Worm (Caenorhabditis elegans) whole organism, L3 larva: Measurements from ENCODE around the gene F46C8.8.

Experiments
- ZK546.5 ChIP-seq: sonication (generic microtip); optimal IDR thresholded peaks from 2 replicates; lab custom pipeline; 2017; ENCODE audit warnings: missing biosample characterization, missing genetic modification characterization
- aly-2 ChIP-seq: fragments of 150-350 bp; optimal IDR thresholded peaks from 2 replicates; lab custom pipeline; 2014; ENCODE audit warnings: missing biosample characterization, missing genetic modification characterization
- ama-1 ChIP-seq: fragments of 150-350 bp; optimal IDR thresholded peaks from 2 replicates; lab custom pipeline; 2018
- ceh-16 ChIP-seq: sonication (generic microtip); optimal IDR thresholded peaks from 2 replicates; lab custom pipeline; 2017; ENCODE audit warnings: missing biosample characterization, missing genetic modification characterization
- ceh-28 ChIP-seq: fragments of 150-350 bp; optimal IDR thresholded peaks from 2 replicates; lab custom pipeline; 2014; ENCODE audit warnings: missing biosample characterization, missing genetic modification reagents, missing genetic modification characterization
- ceh-82 ChIP-seq: fragments of 150-350 bp; optimal IDR thresholded peaks from 2 replicates; lab custom pipeline; 2014; ENCODE audit warnings: missing biosample characterization, missing genetic modification characterization
- ceh-9 ChIP-seq: sonication (generic microtip); optimal IDR thresholded peaks from 2 replicates; lab custom pipeline; 2018; ENCODE audit warnings: missing biosample characterization, missing genetic modification characterization
- egl-27 ChIP-seq: sonication (generic microtip); optimal IDR thresholded peaks from 4 replicates; lab custom pipeline; 2017; ENCODE audit warnings: missing biosample characterization, missing genetic modification reagents, missing genetic modification characterization
- egl-5 ChIP-seq: fragments of 150-350 bp; optimal IDR thresholded peaks from 2 replicates; lab custom pipeline; 2017; ENCODE audit warnings: missing biosample characterization, missing genetic modification reagents, missing genetic modification characterization, inconsistent platforms
- elt-2 ChIP-seq: sonication (generic microtip); optimal IDR thresholded peaks from 2 replicates; lab custom pipeline; 2016; ENCODE audit warnings: missing genetic modification reagents, mild to moderate bottlenecking, missing genetic modification characterization, missing compliant biosample characterization
- elt-3 ChIP-seq, 3 experiments: fragments of 150-350 bp in 1 of 3; sonication (generic microtip) in 2 of 3; optimal IDR thresholded peaks; 2 replicates in 2 of 3; 4 replicates in 1 of 3; lab custom pipeline; 2014 to 2017; ENCODE audit warnings: missing biosample characterization in 3 of 3, missing genetic modification characterization in 3 of 3
- fkh-10 ChIP-seq: sonication (generic microtip); optimal IDR thresholded peaks from 2 replicates; lab custom pipeline; 2017; ENCODE audit warnings: missing biosample characterization, missing genetic modification reagents, missing genetic modification characterization
- fkh-2 ChIP-seq: fragments of 150-350 bp; optimal IDR thresholded peaks from 2 replicates; lab custom pipeline; 2014; ENCODE audit warnings: missing biosample characterization, missing genetic modification reagents, missing genetic modification characterization
- fos-1 ChIP-seq: fragments of 150-350 bp; optimal IDR thresholded peaks from 2 replicates; lab custom pipeline; 2014; ENCODE audit warnings: missing biosample characterization, missing genetic modification characterization
- hmg-11 ChIP-seq: sonication (generic microtip); optimal IDR thresholded peaks from 2 replicates; lab custom pipeline; 2016; ENCODE audit warnings: missing genetic modification characterization, missing compliant biosample characterization
- jun-1 ChIP-seq: fragments of 150-350 bp; optimal IDR thresholded peaks from 2 replicates; lab custom pipeline; 2014; ENCODE audit warnings: missing biosample characterization, missing genetic modification reagents, missing genetic modification characterization
- lin-15B ChIP-seq: fragments of 150-350 bp; optimal IDR thresholded peaks from 2 replicates; lab custom pipeline; 2014; ENCODE audit warnings: missing biosample characterization, missing genetic modification characterization
- lin-39 ChIP-seq: fragments of 150-350 bp; optimal IDR thresholded peaks from 2 replicates; lab custom pipeline; 2018; ENCODE audit warnings: missing biosample characterization, missing genetic modification reagents, missing genetic modification characterization
- lsy-12 ChIP-seq: sonication (generic microtip); optimal IDR thresholded peaks from 2 replicates; lab custom pipeline; 2016; ENCODE audit warnings: mild to moderate bottlenecking, missing genetic modification characterization, missing compliant biosample characterization
- mml-1 ChIP-seq: fragments of 150-350 bp; sonication (generic microtip); optimal IDR thresholded peaks from 3 replicates; lab custom pipeline; 2014; ENCODE audit warnings: missing biosample characterization, missing genetic modification characterization
- nfya-1 ChIP-seq: sonication (generic microtip); optimal IDR thresholded peaks from 2 replicates; lab custom pipeline; 2017; ENCODE audit warnings: missing genetic modification characterization, mild to moderate bottlenecking, missing compliant biosample characterization, antibody characterized with exemption, moderate library complexity; ENCODE audit not compliant: insufficient read depth
- nhr-12 ChIP-seq: fragments of 150-350 bp; optimal IDR thresholded peaks from 2 replicates; lab custom pipeline; 2014; ENCODE audit warnings: missing biosample characterization, missing genetic modification characterization
- nhr-23 ChIP-seq: fragments of 150-350 bp; optimal IDR thresholded peaks from 2 replicates; lab custom pipeline; 2014; ENCODE audit warnings: missing biosample characterization, missing genetic modification reagents, missing genetic modification characterization
- nhr-237 ChIP-seq: fragments of 150-350 bp; optimal IDR thresholded peaks from 2 replicates; lab custom pipeline; 2014; ENCODE audit warnings: missing biosample characterization, missing genetic modification characterization
- nhr-25 ChIP-seq: sonication (generic microtip); optimal IDR thresholded peaks from 2 replicates; lab custom pipeline; 2017; ENCODE audit warnings: missing biosample characterization, missing genetic modification characterization
- nhr-28 ChIP-seq: fragments of 150-350 bp; optimal IDR thresholded peaks from 2 replicates; lab custom pipeline; 2014; ENCODE audit warnings: missing biosample characterization, missing genetic modification characterization
- nhr-43 ChIP-seq: sonication (generic microtip); optimal IDR thresholded peaks from 2 replicates; lab custom pipeline; 2016; ENCODE audit warnings: mild to moderate bottlenecking, missing genetic modification characterization, missing compliant biosample characterization; ENCODE audit not compliant: poor library complexity, severe bottlenecking
- nhr-67 ChIP-seq: fragments of 150-350 bp; optimal IDR thresholded peaks from 2 replicates; lab custom pipeline; 2014; ENCODE audit warnings: missing biosample characterization, missing genetic modification characterization
- nhr-77 ChIP-seq: fragments of 150-350 bp; optimal IDR thresholded peaks from 2 replicates; lab custom pipeline; 2014; ENCODE audit warnings: missing biosample characterization, missing genetic modification characterization
- pha-4 ChIP-seq: fragments of 150-350 bp; optimal IDR thresholded peaks from 2 replicates; lab custom pipeline; 2014; ENCODE audit warnings: missing biosample characterization, missing genetic modification reagents, missing genetic modification characterization
- pqm-1 ChIP-seq: fragments of 150-350 bp; optimal IDR thresholded peaks from 2 replicates; lab custom pipeline; 2017; ENCODE audit warnings: missing biosample characterization, missing genetic modification characterization, inconsistent platforms
- sea-2 ChIP-seq: fragments of 150-350 bp; sonication (generic microtip); optimal IDR thresholded peaks from 4 replicates; lab custom pipeline; 2014; ENCODE audit warnings: missing biosample characterization, missing genetic modification reagents, missing genetic modification characterization
- skn-1 ChIP-seq: fragments of 150-350 bp; optimal IDR thresholded peaks from 2 replicates; lab custom pipeline; 2014; ENCODE audit warnings: missing biosample characterization, missing genetic modification characterization
- snpc-4 ChIP-seq: fragments of 150-350 bp; optimal IDR thresholded peaks from 2 replicates; lab custom pipeline; 2014; ENCODE audit warnings: missing biosample characterization, missing genetic modification characterization
- unc-39 ChIP-seq: sonication (generic microtip); optimal IDR thresholded peaks from 4 replicates; lab custom pipeline; 2017; ENCODE audit warnings: missing biosample characterization, missing genetic modification characterization
- unc-62 ChIP-seq: fragments of 150-350 bp; sonication (generic microtip); optimal IDR thresholded peaks from 4 replicates; lab custom pipeline; 2014; ENCODE audit warnings: missing biosample characterization, missing genetic modification reagents, missing genetic modification characterization
- zag-1 ChIP-seq: fragments of 150-350 bp; optimal IDR thresholded peaks from 2 replicates; lab custom pipeline; 2014; ENCODE audit warnings: missing biosample characterization, missing genetic modification characterization
- ztf-11 ChIP-seq: fragments of 150-350 bp; optimal IDR thresholded peaks from 2 replicates; lab custom pipeline; 2014; ENCODE audit warnings: missing biosample characterization, missing genetic modification characterization
- ztf-4 ChIP-seq: fragments of 150-350 bp; optimal IDR thresholded peaks from 2 replicates; lab custom pipeline; 2014; ENCODE audit warnings: missing biosample characterization, missing genetic modification characterization

Gene F46C8.8

ce11 chrX:7563425-7563824 is 9.2 kb upstream of the F46C8.8 start:
- TF ChIP-seq ztf-11 = no peak
- TF ChIP-seq jun-1 (tag; lab: Kevin White, UChicago) = no peak
- no peak for TF ChIP-seq fkh-2 (tag; lab: Kevin White, UChicago)
- no peak for TF ChIP-seq nhr-12 (tag; lab: Kevin White, UChicago)
- no peak for TF ChIP-seq nhr-237
- no peak for TF ChIP-seq lsy-12 (tag; lab: Kevin White, UChicago)
- TF ChIP-seq ceh-9 (tag; lab: Kevin White, UChicago) = no peak
- no peak for TF ChIP-seq zag-1 (tag; lab: Kevin White, UChicago)
- no peak for TF ChIP-seq egl-27 (tag; lab: Kevin White, UChicago)
- TF ChIP-seq lin-15B = no peak
- no peak for TF ChIP-seq nhr-23 (tag; lab: Kevin White, UChicago)
- no peak for TF ChIP-seq nhr-77 (tag; lab: Kevin White, UChicago)
- TF ChIP-seq unc-39 = no peak
- TF ChIP-seq mml-1 = no peak
- no peak for TF ChIP-seq nhr-28
- no peak for TF ChIP-seq nhr-67 (tag; lab: Kevin White, UChicago)
- TF ChIP-seq fkh-10 (GFP tag; lab: Kevin White, UChicago) = no peak
- no peak for TF ChIP-seq egl-5 (tag; lab: Kevin White, UChicago)
- TF ChIP-seq ceh-28 (tag; lab: Kevin White, UChicago) = no peak

ce11 chrX:7562625-7563024 is 8.4 kb upstream of the F46C8.8 start, which contains the start of gene sto-1:
Gene sto-1, plus strand, starts transcription at chrX:7562824.
- no peak for TF ChIP-seq skn-1
- TF ChIP-seq sea-2 (GFP tag; lab: Kevin White, UChicago) = no peak
- no peak for TF ChIP-seq lsy-12 (tag; lab: Kevin White, UChicago)
- TF ChIP-seq fkh-2 (tag; lab: Kevin White, UChicago) = no peak
- no peak for TF ChIP-seq ztf-11
- TF ChIP-seq ZK546.5 (tag; lab: Kevin White, UChicago) = no peak
- no peak for TF ChIP-seq nhr-25 (tag; lab: Kevin White, UChicago)
- TF ChIP-seq lin-39 (tag; lab: Kevin White, UChicago) = no peak
- TF ChIP-seq nhr-43 (tag; lab: Kevin White, UChicago) = no peak
- no peak for TF ChIP-seq ceh-28 (tag; lab: Kevin White, UChicago)
- TF ChIP-seq mml-1 = no peak

- TF ChIP-seq unc-62 (GFP tag; lab: Kevin White, UChicago) (no peak), ztf-4 (tag; lab: Kevin White, UChicago) (no peak), aly-2 (tag; lab: Kevin White, UChicago) (no peak), ceh-82 (tag; lab: Kevin White, UChicago) (no peak), elt-2 (peak; percentile 32)
These were observed 7.7 kb upstream of the F46C8.8 start for ce11 chrX:7561972-7562371.

ce11 chrX:7558928-7559455 is 4.8 kb upstream of the F46C8.8 start, which contains the start of the genes PDB1.1 and F08C6.5:
Gene PDB1.1, minus strand, starts transcription at chrX:7559085.
Gene F08C6.5, plus strand, starts transcription at chrX:7559405.
- no peak for TF ChIP-seq ama-1 (lab: Kevin White, UChicago)
- no peak for TF ChIP-seq hmg-11
- TF ChIP-seq ceh-82 (tag; lab: Kevin White, UChicago) = no peak
- no peak for TF ChIP-seq nhr-237
- no peak for TF ChIP-seq nhr-25 (tag; lab: Kevin White, UChicago)
- peak; percentile 31 for TF ChIP-seq pqm-1 (tag; lab: Kevin White, UChicago)
- no peak for TF ChIP-seq unc-39
- TF ChIP-seq fos-1 = no peak
- TF ChIP-seq nfya-1 (tag; lab: Kevin White, UChicago) = no peak
- no peak for TF ChIP-seq ceh-16 (tag; lab: Kevin White, UChicago)
- TF ChIP-seq ztf-4 (tag; lab: Kevin White, UChicago) = no peak
- peak; percentile 39 for TF ChIP-seq pha-4 (tag; lab: Kevin White, UChicago)
- TF ChIP-seq elt-3 (tag; optimal IDR thresholded peaks at IDR 0.05; lab: Kevin White, UChicago) = no peak
- TF ChIP-seq elt-2 = peak; percentile 82
- no peak for TF ChIP-seq snpc-4 (tag; lab: Kevin White, UChicago)
- no peak for TF ChIP-seq egl-27 (tag; lab: Kevin White, UChicago)
- TF ChIP-seq nhr-12 (tag; lab: Kevin White, UChicago) = no peak
- TF ChIP-seq nhr-28 = no peak
- no peak for TF ChIP-seq skn-1
- TF ChIP-seq jun-1 (tag; lab: Kevin White, UChicago) = peak; percentile 37
- TF ChIP-seq, all 47 proteins: peak for 4
